Fruit fly (Drosophila melanogaster) Kc167 (cell line): ENCODE data around the gene Ip259.

Source experiments
- Myc ChIP-seq: fragments of >200 bp; optimal IDR thresholded peaks from 2 replicates; lab custom pipeline; 2017; ENCODE audit warnings: missing external identifiers
- insv ChIP-seq: fragments of >200 bp; optimal IDR thresholded peaks from 3 replicates; lab custom pipeline; 2018; ENCODE audit warnings: missing external identifiers
- psq ChIP-seq: fragments of >200 bp; optimal IDR thresholded peaks from 2 replicates; lab custom pipeline; 2017; ENCODE audit warnings: missing external identifiers
- ttk ChIP-seq: sonication (Bioruptor generic); optimal IDR thresholded peaks from 2 replicates; lab custom pipeline; 2017; ENCODE audit warnings: missing external identifiers

DNA sequence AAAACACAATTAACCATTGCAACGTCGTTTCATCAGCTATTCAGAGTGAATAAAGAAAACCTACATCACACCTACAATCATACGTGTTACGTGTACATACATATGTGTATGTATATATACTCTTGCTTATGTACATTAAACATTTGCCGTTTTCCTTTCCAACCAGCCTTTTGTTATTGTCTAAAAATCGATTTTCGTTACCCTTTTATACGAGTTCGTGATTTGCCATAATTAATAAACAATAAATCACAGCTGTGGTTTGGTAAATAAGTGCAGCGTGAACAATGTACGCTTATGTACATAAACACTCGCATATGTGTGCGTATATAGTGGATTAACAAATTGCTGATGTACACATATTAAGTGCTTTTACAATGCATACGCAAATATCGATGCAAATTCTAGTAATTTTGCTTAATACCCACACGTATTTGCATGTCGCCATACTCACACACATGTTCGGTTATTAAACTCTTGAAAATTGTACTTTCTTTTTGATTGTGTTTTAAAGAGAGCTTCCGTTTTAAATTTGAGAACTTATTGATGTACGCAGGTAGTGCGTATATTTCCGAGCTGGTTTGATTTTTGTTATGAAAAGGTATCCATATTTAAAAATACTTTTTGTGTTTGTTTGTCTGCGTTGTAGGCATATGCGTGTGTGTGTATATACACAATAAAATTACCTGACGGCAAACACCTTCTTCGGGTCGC, 11.1 kb upstream of the Ip259 start:
- no peak for TF ChIP-seq psq
- no peak for TF ChIP-seq insv (lab: Kevin White, UChicago)
- TF ChIP-seq ttk (lab: Kevin White, UChicago), result no peak
- no peak for TF ChIP-seq Myc (lab: Kevin White, UChicago)
